Fruit fly (Drosophila melanogaster) whole organism, wandering third instar larva: ENCODE data around the gene CG5783.

Source experiments
- CG32264 ChIP-seq: fragments of 200-800 bp; sonication (Bioruptor generic); optimal IDR thresholded peaks from 2 replicates; lab custom pipeline; 2016; ENCODE audit warnings: missing biosample characterization, missing genetic modification characterization
- HLH106 ChIP-seq: fragments of 200-800 bp; optimal IDR thresholded peaks from 3 replicates; lab custom pipeline; 2019; ENCODE audit warnings: missing biosample characterization, mild to moderate bottlenecking, missing genetic modification characterization, moderate library complexity
- lola ChIP-seq: fragments of >200 bp; optimal IDR thresholded peaks from 2 replicates; lab custom pipeline; 2017; ENCODE audit warnings: missing biosample characterization, missing genetic modification characterization

- TF ChIP-seq HLH106 (tag; lab: Kevin White, UChicago) (no peak), CG32264 (GFP tag; lab: Kevin White, UChicago) (no peak), lola (GFP tag; lab: Kevin White, UChicago) (no peak)
These were observed 40.7 kb upstream of the CG5783 start for dm6 chr2L:18115104-18115503.
